Worm (Caenorhabditis elegans): Measurements from ENCODE around the gene sucl-1.

- no peak for TF ChIP-seq lin-39 (tag; optimal IDR thresholded peaks at IDR 0.05)
- no peak for TF ChIP-seq skn-1 (tag; optimal IDR thresholded peaks at IDR 0.05)
These were observed 39.4 kb downstream of the sucl-1 start, which contains the start of gene sprr-2 for ce11 chrX:14793198-14793747.
